Fruit fly (Drosophila melanogaster): Measurements from ENCODE around the gene Irp-1B.

dm6 chr3R:10389877-10390468 lies 22.7 kb downstream of the Irp-1B start:
- TF ChIP-seq Ets21C (GFP tag; optimal IDR thresholded peaks at IDR 0.05) (no peak), CG6276 (GFP tag; optimal IDR thresholded peaks at IDR 0.05) (peak; percentile 57), cyc (GFP tag; optimal IDR thresholded peaks at IDR 0.05) (no peak), CG34406 (GFP tag; optimal IDR thresholded peaks at IDR 0.05) (no peak), ss (GFP tag; optimal IDR thresholded peaks at IDR 0.05) (no peak), Sox15 (GFP tag; optimal IDR thresholded peaks at IDR 0.05) (no peak), Gug (GFP tag; IDR thresholded peaks at IDR 0.05) (no peak), Hr4 (GFP tag; optimal IDR thresholded peaks at IDR 0.05) (no peak), net (GFP tag; optimal IDR thresholded peaks at IDR 0.05) (no peak), CG11294 (GFP tag; IDR thresholded peaks at IDR 0.05) (no peak), CG11762 (GFP tag; optimal IDR thresholded peaks at IDR 0.05; ENCODE audit: insufficient read depth) (no peak)
